Fruit fly (Drosophila melanogaster): ENCODE results near the gene CG4849.

CG4849 gene

DNA sequence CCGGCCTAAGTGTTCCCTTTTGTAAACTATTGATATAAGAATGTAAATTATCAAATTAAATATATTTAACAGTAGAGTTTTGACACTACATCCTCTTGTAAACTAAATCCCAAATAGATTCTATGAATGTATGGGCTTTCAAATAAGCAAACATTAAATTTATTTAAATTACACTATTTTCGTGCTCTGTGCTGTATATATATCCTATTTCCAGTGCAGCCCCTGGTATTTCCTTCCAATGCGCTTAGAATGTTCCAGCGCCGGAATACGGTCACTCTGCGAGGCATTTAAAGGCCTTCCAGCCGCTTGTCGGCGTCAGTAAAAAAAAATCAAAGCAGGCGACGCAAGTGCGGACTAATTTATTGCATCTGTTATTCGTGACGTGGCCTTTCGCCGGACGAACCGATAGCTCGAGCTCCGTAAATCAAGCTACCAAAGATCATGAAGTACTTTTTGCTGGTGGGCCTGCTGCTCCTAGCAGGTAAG is 14.8 kb upstream of the CG4849 start, which contains the start of gene Gp93 (continued):
- peak; percentile 61 for TF ChIP-seq Abd-B (GFP tag; optimal IDR thresholded peaks at IDR 0.05)
- peak; percentile 9 for TF ChIP-seq mirr (GFP tag; optimal IDR thresholded peaks at IDR 0.05)
- peak; percentile 76 for TF ChIP-seq CG7839 (tag; optimal IDR thresholded peaks at IDR 0.05)
- peak; percentile 54 for TF ChIP-seq CG2116 (GFP tag; optimal IDR thresholded peaks at IDR 0.05)
- TF ChIP-seq CG6254 (GFP tag; optimal IDR thresholded peaks at IDR 0.05), result no peak
- TF ChIP-seq ind (GFP tag; optimal IDR thresholded peaks at IDR 0.05), result no peak
- TF ChIP-seq ken (GFP tag; IDR thresholded peaks at IDR 0.05), result peak; percentile 46; the same call in 1 of the 3 replicates
- TF ChIP-seq CG34422 (GFP tag; IDR thresholded peaks at IDR 0.05), result peak; percentile 96; the same call in 2 of the 3 replicates
- TF ChIP-seq CG6813 (GFP tag; optimal IDR thresholded peaks at IDR 0.05), result no peak
- no peak for TF ChIP-seq CG1529 (GFP tag; optimal IDR thresholded peaks at IDR 0.05)
- TF ChIP-seq tx (GFP tag; optimal IDR thresholded peaks at IDR 0.05), result peak; percentile 35
- peak; percentile 66 for TF ChIP-seq lmd (GFP tag; IDR thresholded peaks at IDR 0.05)
- no peak for TF ChIP-seq da (GFP tag; optimal IDR thresholded peaks at IDR 0.05)
- TF ChIP-seq tna (GFP tag; IDR thresholded peaks at IDR 0.05; ENCODE audit: partially characterized antibody), result 0 out of 2 replicates have a peak, but pooled peaks have one; percentile 12
- TF ChIP-seq Kr (GFP tag; optimal IDR thresholded peaks at IDR 0.05), result no peak
- TF ChIP-seq aop (GFP tag; IDR thresholded peaks at IDR 0.05), result no peak
- peak; percentile 57 for TF ChIP-seq nmo (GFP tag; optimal IDR thresholded peaks at IDR 0.05)
- peak; percentile 76 for TF ChIP-seq Xrp1 (GFP tag; IDR thresholded peaks at IDR 0.05)
- TF ChIP-seq CG4617 (GFP tag; optimal IDR thresholded peaks at IDR 0.05; ENCODE audit: borderline replicate concordance), result peak; percentile 6
- peak; percentile 60; the same call in 1 of the 4 replicates for TF ChIP-seq chinmo (GFP tag; IDR thresholded peaks at IDR 0.05; ENCODE audit: partially characterized antibody)
- no peak for TF ChIP-seq lab (GFP tag; optimal IDR thresholded peaks at IDR 0.05)
- peak; percentile 39 for TF ChIP-seq bab2 (GFP tag; optimal IDR thresholded peaks at IDR 0.05)
- no peak for TF ChIP-seq Side (GFP tag; optimal IDR thresholded peaks at IDR 0.05)
- TF ChIP-seq Lpt (GFP tag; optimal IDR thresholded peaks at IDR 0.05), result no peak
- TF ChIP-seq Neu2 (GFP tag; optimal IDR thresholded peaks at IDR 0.05; ENCODE audit: borderline replicate concordance), result no peak
- TF ChIP-seq CG14050 (GFP tag; IDR thresholded peaks at IDR 0.05), result 0 out of 3 replicates have a peak, but pooled peaks have one; percentile 18
- peak; percentile 45 for TF ChIP-seq CG4328 (GFP tag; optimal IDR thresholded peaks at IDR 0.05)
- TF ChIP-seq ci (GFP tag; IDR thresholded peaks at IDR 0.05), result peak; percentile 76; the same call in 2 of the 3 replicates
- TF ChIP-seq BtbVII (GFP tag; optimal IDR thresholded peaks at IDR 0.05), result no peak
- no peak for TF ChIP-seq stwl (tag; optimal IDR thresholded peaks at IDR 0.05)
- peak; percentile 31 for TF ChIP-seq twi (tag; optimal IDR thresholded peaks at IDR 0.05)
- no peak for TF ChIP-seq CG6791 (GFP tag; IDR thresholded peaks at IDR 0.05; ENCODE audit: partially characterized antibody)
- TF ChIP-seq al (GFP tag; IDR thresholded peaks at IDR 0.05), result peak; percentile 51; the same call in 1 of the 2 replicates
- TF ChIP-seq tap (tag; optimal IDR thresholded peaks at IDR 0.05), result peak; percentile 50
- TF ChIP-seq ranshi (GFP tag; IDR thresholded peaks at IDR 0.05), result 0 out of 2 replicates have a peak, but pooled peaks have one; percentile 12
- TF ChIP-seq gfzf (GFP tag; optimal IDR thresholded peaks at IDR 0.05), result peak; percentile 67
- no peak for TF ChIP-seq CG3163 (GFP tag; optimal IDR thresholded peaks at IDR 0.05)
- TF ChIP-seq CG10366 (GFP tag; IDR thresholded peaks at IDR 0.05), result peak; percentile 71
- no peak for TF ChIP-seq rib (GFP tag; IDR thresholded peaks at IDR 0.05)
- 0 out of 3 replicates have a peak, but pooled peaks have one; percentile 53 for TF ChIP-seq Mrtf (GFP tag; IDR thresholded peaks at IDR 0.05)
- TF ChIP-seq corto (GFP tag; optimal IDR thresholded peaks at IDR 0.05), result no peak
- TF ChIP-seq exex (tag; optimal IDR thresholded peaks at IDR 0.05), result peak; percentile 50
- TF ChIP-seq bbx (GFP tag; IDR thresholded peaks at IDR 0.05; ENCODE audit: partially characterized antibody), result peak; percentile 57
- TF ChIP-seq BEAF-32 (GFP tag; optimal IDR thresholded peaks at IDR 0.05), result no peak
- TF ChIP-seq CG12071 (GFP tag; optimal IDR thresholded peaks at IDR 0.05), result no peak
- TF ChIP-seq CG31388 (GFP tag; optimal IDR thresholded peaks at IDR 0.05), result no peak
- no peak for TF ChIP-seq CG33213 (GFP tag; optimal IDR thresholded peaks at IDR 0.05)
- peak in 1 of 3 experiments; percentile 62 for TF ChIP-seq lola (GFP tag; optimal IDR thresholded peaks at IDR 0.05)
- TF ChIP-seq ewg (GFP tag; optimal IDR thresholded peaks at IDR 0.05), result no peak
